Worm (Caenorhabditis elegans) whole organism, late embryonic: ENCODE measurements around the gene T11F9.7.

Experiments
- C38D4.7 ChIP-seq: fragments of 200-800 bp; sonication (Bioruptor generic); optimal IDR thresholded peaks from 2 replicates; lab custom pipeline; 2018; ENCODE audit warnings: mild to moderate bottlenecking, missing genetic modification characterization, moderate library complexity, missing compliant biosample characterization
- T23F11.4 ChIP-seq: fragments of 200-800 bp; sonication (Bioruptor generic); optimal IDR thresholded peaks from 2 replicates; lab custom pipeline; 2018; ENCODE audit warnings: mild to moderate bottlenecking, missing genetic modification characterization, missing compliant biosample characterization
- ahr-1 ChIP-seq: sonication (generic microtip); optimal IDR thresholded peaks from 2 replicates; lab custom pipeline; 2016; ENCODE audit warnings: missing genetic modification characterization, missing compliant biosample characterization
- ceh-19 ChIP-seq: fragments of 200-800 bp; sonication (Bioruptor generic); optimal IDR thresholded peaks from 2 replicates; lab custom pipeline; 2018; ENCODE audit warnings: mild to moderate bottlenecking, missing genetic modification characterization, missing compliant biosample characterization
- ceh-2 ChIP-seq: sonication (generic microtip); optimal IDR thresholded peaks from 2 replicates; lab custom pipeline; 2016; ENCODE audit warnings: missing genotype, missing genetic modification characterization, missing compliant biosample characterization
- ceh-22 ChIP-seq: sonication (generic microtip); optimal IDR thresholded peaks from 2 replicates; lab custom pipeline; 2017; ENCODE audit warnings: missing biosample characterization, missing genetic modification characterization
- ceh-30 ChIP-seq: fragments of 150-350 bp; optimal IDR thresholded peaks from 2 replicates; lab custom pipeline; 2014; ENCODE audit warnings: missing biosample characterization, missing genetic modification characterization
- ceh-31 ChIP-seq: sonication (generic microtip); optimal IDR thresholded peaks from 2 replicates; lab custom pipeline; 2016; ENCODE audit warnings: missing genetic modification characterization, missing compliant biosample characterization
- ceh-34 ChIP-seq: sonication (generic microtip); optimal IDR thresholded peaks from 2 replicates; lab custom pipeline; 2016; ENCODE audit warnings: mild to moderate bottlenecking, missing genetic modification characterization, missing compliant biosample characterization
- ceh-9 ChIP-seq: sonication (generic microtip); optimal IDR thresholded peaks from 2 replicates; lab custom pipeline; 2016; ENCODE audit warnings: mild to moderate bottlenecking, missing genetic modification characterization, inconsistent platforms, missing compliant biosample characterization
- dmd-4 ChIP-seq: sonication (generic microtip); optimal IDR thresholded peaks from 2 replicates; lab custom pipeline; 2016; ENCODE audit warnings: borderline replicate concordance, missing genetic modification characterization, missing compliant biosample characterization
- elt-4 ChIP-seq: sonication (generic microtip); optimal IDR thresholded peaks from 2 replicates; lab custom pipeline; 2016; ENCODE audit warnings: missing genetic modification characterization, missing compliant biosample characterization
- eyg-1 ChIP-seq: sonication (generic microtip); optimal IDR thresholded peaks from 2 replicates; lab custom pipeline; 2016; ENCODE audit warnings: missing genotype, missing genetic modification characterization, missing compliant biosample characterization
- fax-1 ChIP-seq: sonication (generic microtip); optimal IDR thresholded peaks from 2 replicates; lab custom pipeline; 2016; ENCODE audit warnings: missing genotype, missing genetic modification characterization, missing compliant biosample characterization
- fkh-10 ChIP-seq: fragments of 150-350 bp; optimal IDR thresholded peaks from 2 replicates; lab custom pipeline; 2014; ENCODE audit warnings: missing biosample characterization, missing genetic modification reagents, missing genetic modification characterization
- gmeb-2 ChIP-seq: sonication (generic microtip); optimal IDR thresholded peaks from 2 replicates; lab custom pipeline; 2016; ENCODE audit warnings: missing genetic modification characterization, inconsistent platforms, missing compliant biosample characterization
- hlh-30 ChIP-seq: sonication (generic microtip); optimal IDR thresholded peaks from 2 replicates; lab custom pipeline; 2017; ENCODE audit warnings: antibody characterized with exemption, missing genetic modification characterization, missing compliant biosample characterization; ENCODE audit not compliant: insufficient read depth
- lim-6 ChIP-seq: sonication (generic microtip); optimal IDR thresholded peaks from 2 replicates; lab custom pipeline; 2016; ENCODE audit warnings: missing genetic modification characterization, missing compliant biosample characterization
- lin-11 ChIP-seq: fragments of 200-800 bp; sonication (Bioruptor generic); optimal IDR thresholded peaks from 2 replicates; lab custom pipeline; 2018; ENCODE audit warnings: mild to moderate bottlenecking, missing genetic modification characterization, missing compliant biosample characterization
- madf-2 ChIP-seq: sonication (generic microtip); optimal IDR thresholded peaks from 2 replicates; lab custom pipeline; 2017; ENCODE audit warnings: missing genetic modification characterization, missing compliant biosample characterization
- mec-3 ChIP-seq: sonication (generic microtip); optimal IDR thresholded peaks from 2 replicates; lab custom pipeline; 2016; ENCODE audit warnings: borderline replicate concordance, missing genetic modification characterization, missing compliant biosample characterization
- nhr-11 ChIP-seq: fragments of 150-350 bp; optimal IDR thresholded peaks from 2 replicates; lab custom pipeline; 2014; ENCODE audit warnings: missing biosample characterization, missing genetic modification characterization
- npax-4 ChIP-seq: sonication (generic microtip); optimal IDR thresholded peaks from 2 replicates; lab custom pipeline; 2016; ENCODE audit warnings: missing genetic modification characterization, missing compliant biosample characterization
- odd-2 ChIP-seq: sonication (generic microtip); optimal IDR thresholded peaks from 2 replicates; lab custom pipeline; 2017; ENCODE audit warnings: antibody characterized with exemption, mild to moderate bottlenecking, missing genetic modification characterization, missing compliant biosample characterization
- pha-2 ChIP-seq: sonication (generic microtip); optimal IDR thresholded peaks from 2 replicates; lab custom pipeline; 2017; ENCODE audit warnings: mild to moderate bottlenecking, missing genetic modification characterization, missing compliant biosample characterization
- rnt-1 ChIP-seq: sonication (generic microtip); optimal IDR thresholded peaks from 2 replicates; lab custom pipeline; 2016; ENCODE audit warnings: missing genetic modification characterization, missing compliant biosample characterization
- sdc-2 ChIP-seq: sonication (generic microtip); optimal IDR thresholded peaks from 2 replicates; lab custom pipeline; 2016; ENCODE audit warnings: missing genotype, missing genetic modification characterization, missing compliant biosample characterization
- sox-4 ChIP-seq: sonication (generic microtip); optimal IDR thresholded peaks from 2 replicates; lab custom pipeline; 2017; ENCODE audit warnings: mild to moderate bottlenecking, missing genetic modification characterization, inconsistent platforms, missing compliant biosample characterization
- syd-9 ChIP-seq: sonication (generic microtip); optimal IDR thresholded peaks from 2 replicates; lab custom pipeline; 2016; ENCODE audit warnings: mild to moderate bottlenecking, missing genetic modification characterization, moderate library complexity, missing compliant biosample characterization
- tbx-2 ChIP-seq: sonication (generic microtip); optimal IDR thresholded peaks from 2 replicates; lab custom pipeline; 2016; ENCODE audit warnings: missing genetic modification characterization, missing compliant biosample characterization
- tbx-7 ChIP-seq: sonication (generic microtip); optimal IDR thresholded peaks from 2 replicates; lab custom pipeline; 2016; ENCODE audit warnings: missing genotype, missing genetic modification characterization, missing compliant biosample characterization
- unc-3 ChIP-seq, 2 experiments: fragments of 200-800 bp in 1 of 2; sonication (Bioruptor generic) in 1 of 2; sonication (generic microtip) in 1 of 2; conservative IDR thresholded peaks in 1 of 2; optimal IDR thresholded peaks in 1 of 2; 2 replicates each; pipeline versions ENCODE4 v1.3.6 to Lab custom; 2016 to 2022; ENCODE audit warnings: missing compliant biosample characterization in 2 of 2, missing genetic modification characterization in 2 of 2, missing genetic modification reagents in 1 of 2
- unc-42 ChIP-seq: sonication (generic microtip); optimal IDR thresholded peaks from 2 replicates; lab custom pipeline; 2016; ENCODE audit warnings: missing genotype, missing genetic modification characterization, missing compliant biosample characterization
- unc-86 ChIP-seq: sonication (generic microtip); optimal IDR thresholded peaks from 2 replicates; lab custom pipeline; 2016; ENCODE audit warnings: missing genetic modification characterization, missing compliant biosample characterization
- ztf-16 ChIP-seq: sonication (generic microtip); optimal IDR thresholded peaks from 2 replicates; lab custom pipeline; 2017; ENCODE audit warnings: missing genetic modification characterization, missing compliant biosample characterization

The T11F9.7 gene

DNA sequence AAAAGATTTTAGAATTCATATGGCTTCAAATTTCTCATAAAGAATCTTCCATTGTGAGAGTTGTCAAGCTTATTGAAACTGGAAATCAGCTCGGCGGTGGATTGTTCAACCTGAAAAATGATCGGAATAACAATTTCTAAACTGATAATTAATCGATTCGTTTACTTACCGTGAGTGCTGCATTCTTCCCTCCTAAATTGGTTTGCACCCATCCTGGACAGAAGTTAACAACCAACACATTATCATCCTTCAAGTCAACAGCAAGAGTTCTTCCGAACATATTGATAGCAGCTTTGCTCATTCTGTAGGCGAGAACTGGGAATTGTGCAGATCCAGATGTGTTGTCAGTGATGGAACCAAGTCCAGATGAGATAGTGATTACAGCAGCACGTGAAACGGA is 39.4 kb downstream of the T11F9.7 start:
- no peak for TF ChIP-seq mec-3 (tag; lab: Kevin White, UChicago)

DNA sequence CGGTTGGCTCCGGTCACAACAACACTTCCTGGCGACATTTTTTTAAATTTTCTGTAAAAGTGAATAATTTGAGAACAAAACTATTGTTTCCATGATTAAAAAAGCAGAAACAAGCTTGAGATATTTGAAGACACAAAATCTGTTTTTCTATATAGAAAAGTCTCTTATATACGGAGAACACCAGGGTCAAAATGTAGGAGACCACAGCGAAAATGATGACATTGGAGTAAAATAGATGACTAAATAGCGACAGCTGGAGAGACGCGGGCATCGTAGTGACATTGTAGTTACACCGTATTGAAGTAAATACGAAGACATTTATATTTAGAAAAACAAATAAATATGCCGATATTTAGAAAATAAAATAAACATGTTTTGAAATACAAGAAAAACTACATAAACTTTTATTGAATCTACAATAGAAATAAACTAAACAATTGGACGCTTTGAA is 40.4 kb downstream of the T11F9.7 start, which contains the start of gene sdz-8:
Gene sdz-8 (minus strand): TSS at position 51 of the 451 bp plus-strand sequence.
- TF ChIP-seq ceh-34 = no peak
- TF ChIP-seq ceh-2 (tag; lab: Kevin White, UChicago) = no peak
- TF ChIP-seq ceh-31 (tag; lab: Kevin White, UChicago) = no peak
- TF ChIP-seq lin-11 = no peak
- no peak for TF ChIP-seq sox-4 (tag; lab: Kevin White, UChicago)
- no peak for TF ChIP-seq ceh-9 (tag; lab: Kevin White, UChicago)
- no peak for TF ChIP-seq gmeb-2 (tag; lab: Kevin White, UChicago)
- no peak for TF ChIP-seq C38D4.7 (GFP tag; lab: Kevin White, UChicago)
- TF ChIP-seq ceh-19 (GFP tag; lab: Kevin White, UChicago) = no peak
- TF ChIP-seq unc-86 (tag; lab: Kevin White, UChicago) = no peak
- TF ChIP-seq ceh-30 (tag; lab: Kevin White, UChicago) = no peak
- no peak for TF ChIP-seq lim-6 (tag; lab: Kevin White, UChicago)
- no peak for TF ChIP-seq tbx-7 (tag; lab: Kevin White, UChicago)
- TF ChIP-seq ahr-1 (tag; lab: Kevin White, UChicago) = no peak
- no peak for TF ChIP-seq pha-2 (tag; lab: Kevin White, UChicago)
- no peak for TF ChIP-seq sdc-2 (tag; lab: Kevin White, UChicago)
- TF ChIP-seq npax-4 (tag; lab: Kevin White, UChicago) = no peak

DNA sequence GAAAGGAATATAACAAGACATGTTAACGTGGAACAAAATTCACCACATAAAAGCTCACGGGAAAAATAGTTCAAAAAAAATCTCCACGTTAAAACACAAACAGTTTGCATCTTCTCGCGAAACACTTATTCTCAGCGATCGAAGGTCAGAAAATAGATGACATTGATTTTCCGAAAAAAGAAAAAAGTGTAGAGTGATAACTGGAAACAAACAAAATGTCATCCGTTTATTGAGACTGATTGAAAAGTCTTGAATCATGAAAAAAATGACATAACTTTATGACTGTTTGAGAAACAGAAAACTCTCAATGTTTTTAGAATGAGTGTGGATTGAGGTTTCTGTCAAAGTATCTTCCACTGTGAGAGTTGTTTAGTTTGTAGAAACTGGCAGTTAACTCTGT is 42.1 kb downstream of the T11F9.7 start, which contains the start of gene C55A6.4:
Gene C55A6.4 (minus strand): TSS at position 101 of the 400 bp plus-strand sequence.
- no peak for TF ChIP-seq T23F11.4
- no peak for TF ChIP-seq pha-2 (tag; lab: Kevin White, UChicago)
- TF ChIP-seq C38D4.7 (GFP tag; lab: Kevin White, UChicago) = no peak
- no peak for TF ChIP-seq dmd-4
- no peak for TF ChIP-seq ceh-30 (tag; lab: Kevin White, UChicago)
- TF ChIP-seq syd-9 = no peak
- TF ChIP-seq elt-4 = no peak
- no peak for TF ChIP-seq hlh-30 (tag; lab: Kevin White, UChicago)
- TF ChIP-seq fax-1 (tag; lab: Kevin White, UChicago) = no peak
- no peak for TF ChIP-seq unc-3 (GFP tag; conservative IDR thresholded peaks at IDR 0.05; lab: Robert Waterston, UW)
- TF ChIP-seq unc-3 (tag; optimal IDR thresholded peaks at IDR 0.05; lab: Kevin White, UChicago) = no peak
- no peak for TF ChIP-seq ceh-22 (tag; lab: Kevin White, UChicago)
- no peak for TF ChIP-seq tbx-2 (tag; lab: Kevin White, UChicago)
- TF ChIP-seq fkh-10 (GFP tag; lab: Kevin White, UChicago) = no peak
- TF ChIP-seq eyg-1 (tag; lab: Kevin White, UChicago) = no peak
- TF ChIP-seq rnt-1 (tag; lab: Kevin White, UChicago) = no peak
- TF ChIP-seq ztf-16 (tag; lab: Kevin White, UChicago) = no peak

DNA sequence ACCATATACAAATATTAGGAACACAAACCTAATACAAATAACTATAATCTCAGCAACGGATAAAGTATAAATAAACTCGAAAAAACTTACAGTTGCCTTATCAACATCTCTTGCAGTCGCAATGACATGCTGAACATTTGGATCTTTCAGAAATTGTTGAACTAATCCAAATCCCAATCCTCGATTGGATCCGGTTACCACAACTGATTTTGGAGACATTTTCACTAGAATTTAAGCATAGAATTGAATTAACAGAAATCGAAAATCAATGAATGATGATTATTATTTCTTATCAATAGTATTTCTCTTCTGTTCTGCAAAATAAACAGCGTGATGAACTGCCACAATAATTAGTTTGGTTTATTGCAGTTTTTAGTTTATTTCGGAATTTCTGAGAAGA is 44.5 kb downstream of the T11F9.7 start, which contains the start of the genes C55A6.11 and C55A6.7:
Gene C55A6.11 (plus strand): TSS at position 301 of the 400 bp plus-strand sequence.
Gene C55A6.7 (minus strand): TSS at position 316 of the 400 bp plus-strand sequence.
- TF ChIP-seq fax-1 (tag; lab: Kevin White, UChicago) = no peak
- TF ChIP-seq nhr-11 (tag; lab: Kevin White, UChicago) = no peak
- no peak for TF ChIP-seq unc-86 (tag; lab: Kevin White, UChicago)
- TF ChIP-seq madf-2 (tag; lab: Kevin White, UChicago) = no peak
- TF ChIP-seq ceh-2 (tag; lab: Kevin White, UChicago) = no peak
- TF ChIP-seq odd-2 = no peak
- no peak for TF ChIP-seq lin-11
- no peak for TF ChIP-seq ceh-22 (tag; lab: Kevin White, UChicago)
- TF ChIP-seq unc-42 (tag; lab: Kevin White, UChicago) = no peak
- TF ChIP-seq, all 69 proteins: peak for 0
